Fruit fly (Drosophila melanogaster) whole organism, embryonic: Measurements from ENCODE around the gene Mon1.

Experiments
- Ada2b ChIP-seq: fragments of 200-800 bp; sonication (Bioruptor generic); IDR thresholded peaks from 2 replicates; pipeline ENCODE4 v1.3.6; 2022; ENCODE audit warnings: missing biosample characterization, missing genetic modification characterization
- Awh ChIP-seq: fragments of 200-800 bp; sonication (Bioruptor generic); IDR thresholded peaks from 2 replicates; pipeline ENCODE4, ENCODE4 v1.3.6; 2022; ENCODE audit warnings: missing biosample characterization, missing genetic modification characterization
- CG10366 ChIP-seq: fragments of 200-800 bp; sonication (Bioruptor generic); IDR thresholded peaks from 2 replicates; pipeline ENCODE4 v1.3.6; 2022; ENCODE audit warnings: missing biosample characterization, missing genetic modification characterization
- CG11247 ChIP-seq: fragments of 200-800 bp; sonication (Bioruptor generic); IDR thresholded peaks from 2 replicates; pipeline ENCODE4 v1.3.6; 2022; ENCODE audit warnings: missing biosample characterization, missing genetic modification characterization
- CG12391 ChIP-seq: fragments of 200-800 bp; sonication (Bioruptor generic); optimal IDR thresholded peaks from 3 replicates; lab custom pipeline; 2018; ENCODE audit warnings: missing biosample characterization, mild to moderate bottlenecking, missing genetic modification characterization, moderate library complexity
- CG13424 ChIP-seq: fragments of 200-800 bp; sonication (Bioruptor generic); optimal IDR thresholded peaks from 2 replicates; lab custom pipeline; 2019; ENCODE audit warnings: missing biosample characterization, mild to moderate bottlenecking, missing genetic modification characterization, moderate library complexity
- CG14050 ChIP-seq: fragments of 200-800 bp; sonication (Bioruptor generic); IDR thresholded peaks from 3 replicates; pipeline ENCODE4 v1.3.6; 2022; ENCODE audit warnings: missing biosample characterization, missing genetic modification characterization
- CG14667 ChIP-seq: fragments of 200-800 bp; sonication (Bioruptor generic); IDR thresholded peaks from 2 replicates; pipeline ENCODE4 v1.3.6; 2022; ENCODE audit warnings: missing biosample characterization, missing genetic modification characterization
- CG15269 ChIP-seq: fragments of 200-800 bp; sonication (Bioruptor generic); optimal IDR thresholded peaks from 2 replicates; lab custom pipeline; 2018; ENCODE audit warnings: missing biosample characterization, mild to moderate bottlenecking, missing genetic modification characterization, moderate library complexity
- CG18262 ChIP-seq: fragments of 200-800 bp; optimal IDR thresholded peaks from 3 replicates; lab custom pipeline; 2019; ENCODE audit warnings: missing biosample characterization, mild to moderate bottlenecking, missing genetic modification characterization, moderate library complexity
- CG2116 ChIP-seq: fragments of 200-800 bp; sonication (Bioruptor generic); optimal IDR thresholded peaks from 3 replicates; lab custom pipeline; 2018; ENCODE audit warnings: missing biosample characterization, mild to moderate bottlenecking, missing genetic modification characterization
- CG2678 ChIP-seq: fragments of 200-800 bp; sonication (Bioruptor generic); optimal IDR thresholded peaks from 3 replicates; lab custom pipeline; 2019; ENCODE audit warnings: missing biosample characterization, mild to moderate bottlenecking, missing genetic modification characterization, moderate library complexity
- CG2712 ChIP-seq: fragments of 200-800 bp; optimal IDR thresholded peaks from 3 replicates; lab custom pipeline; 2019; ENCODE audit warnings: missing biosample characterization, mild to moderate bottlenecking, missing genetic modification characterization, moderate library complexity
- CG30403 ChIP-seq: fragments of 200-800 bp; sonication (Bioruptor generic); optimal IDR thresholded peaks from 3 replicates; lab custom pipeline; 2016; ENCODE audit warnings: missing biosample characterization, missing genetic modification characterization
- CG43689 ChIP-seq: fragments of 200-800 bp; sonication (Bioruptor generic); IDR thresholded peaks from 2 replicates; pipeline ENCODE4 v1.3.6; 2022; ENCODE audit warnings: missing biosample characterization, missing genetic modification characterization
- CG6689 ChIP-seq: fragments of 200-800 bp; sonication (Bioruptor generic); IDR thresholded peaks from 2 replicates; pipeline ENCODE4 v1.3.6; 2022; ENCODE audit warnings: missing biosample characterization, missing genetic modification characterization
- CG7271 ChIP-seq: fragments of 200-800 bp; sonication (Bioruptor generic); optimal IDR thresholded peaks from 2 replicates; lab custom pipeline; 2018; ENCODE audit warnings: missing biosample characterization, mild to moderate bottlenecking, missing genetic modification characterization, moderate library complexity
- CG8281 ChIP-seq: fragments of 200-800 bp; sonication (Bioruptor generic); optimal IDR thresholded peaks from 2 replicates; lab custom pipeline; 2018; ENCODE audit warnings: missing biosample characterization, mild to moderate bottlenecking, missing genetic modification characterization, moderate library complexity
- Deaf1 ChIP-seq: fragments of 200-800 bp; optimal IDR thresholded peaks from 3 replicates; lab custom pipeline; 2019; ENCODE audit warnings: missing biosample characterization, mild to moderate bottlenecking, missing genetic modification characterization, moderate library complexity
- Dll ChIP-seq: fragments of 200-800 bp; sonication (Bioruptor generic); IDR thresholded peaks from 4 replicates; pipeline ENCODE4 v1.3.6; 2022; ENCODE audit warnings: missing biosample characterization, missing genetic modification characterization; ENCODE audit not compliant: partially characterized antibody
- E2f2 ChIP-seq: fragments of 200-800 bp; sonication (Bioruptor generic); IDR thresholded peaks from 2 replicates; pipeline ENCODE4 v1.3.6; 2022; ENCODE audit warnings: missing biosample characterization, missing genetic modification characterization
- Eip74EF ChIP-seq, 2 experiments: fragments of 200-800 bp in 1 of 2; fragments of >200 bp in 1 of 2; sonication (Bioruptor generic) in 1 of 2; optimal IDR thresholded peaks; 2 replicates each; lab custom pipeline; 2017 to 2019; ENCODE audit warnings: missing biosample characterization in 2 of 2, missing genetic modification characterization in 2 of 2, mild to moderate bottlenecking in 1 of 2, moderate library complexity in 1 of 2
- Gug ChIP-seq: fragments of 200-800 bp; sonication (Bioruptor generic); IDR thresholded peaks from 4 replicates; pipeline ENCODE4 v1.3.6; 2022; ENCODE audit warnings: missing biosample characterization, missing genetic modification characterization
- Hmx ChIP-seq: fragments of 200-800 bp; sonication (Bioruptor generic); optimal IDR thresholded peaks from 2 replicates; lab custom pipeline; 2016; ENCODE audit warnings: missing biosample characterization, missing genetic modification characterization
- NfI ChIP-seq: fragments of 200-800 bp; sonication (Bioruptor generic); optimal IDR thresholded peaks from 3 replicates; lab custom pipeline; 2018; ENCODE audit warnings: missing biosample characterization, mild to moderate bottlenecking, missing genetic modification characterization, moderate library complexity
- Oaz ChIP-seq: fragments of 200-800 bp; sonication (Bioruptor generic); IDR thresholded peaks from 2 replicates; pipeline ENCODE4 v1.3.6; 2022; ENCODE audit warnings: missing biosample characterization, missing genetic modification characterization
- Oli ChIP-seq: fragments of 200-800 bp; sonication (Bioruptor generic); optimal IDR thresholded peaks from 2 replicates; lab custom pipeline; 2018; ENCODE audit warnings: missing biosample characterization, mild to moderate bottlenecking, missing genetic modification characterization, moderate library complexity
- Sox102F ChIP-seq: fragments of 200-800 bp; sonication (Bioruptor generic); optimal IDR thresholded peaks from 2 replicates; lab custom pipeline; 2018; ENCODE audit warnings: missing biosample characterization, mild to moderate bottlenecking, missing genetic modification characterization, moderate library complexity
- Xbp1 ChIP-seq: fragments of 200-800 bp; sonication (Bioruptor generic); optimal IDR thresholded peaks from 3 replicates; lab custom pipeline; 2016; ENCODE audit warnings: missing biosample characterization, mild to moderate bottlenecking, missing genetic modification characterization
- ab ChIP-seq: fragments of 200-800 bp; sonication (Bioruptor generic); optimal IDR thresholded peaks from 2 replicates; lab custom pipeline; 2016; ENCODE audit warnings: missing biosample characterization, missing genetic modification characterization
- ap ChIP-seq: fragments of 200-800 bp; sonication (Bioruptor generic); IDR thresholded peaks from 2 replicates; pipeline ENCODE4 v1.3.6; 2022; ENCODE audit warnings: missing biosample characterization, missing genetic modification characterization
- az2 ChIP-seq: fragments of 200-800 bp; sonication (Bioruptor generic); optimal IDR thresholded peaks from 3 replicates; lab custom pipeline; 2016; ENCODE audit warnings: missing biosample characterization, missing genetic modification characterization
- bowl ChIP-seq: fragments of 200-800 bp; sonication (Bioruptor generic); IDR thresholded peaks from 2 replicates; pipeline ENCODE4 v1.3.6; 2022; ENCODE audit warnings: missing biosample characterization, missing genetic modification characterization
- chn ChIP-seq: fragments of 200-800 bp; sonication (Bioruptor generic); optimal IDR thresholded peaks from 2 replicates; lab custom pipeline; 2016; ENCODE audit warnings: missing biosample characterization, missing genetic modification characterization
- dysf ChIP-seq: fragments of 200-800 bp; sonication (Bioruptor generic); IDR thresholded peaks from 3 replicates; pipeline ENCODE4 v1.3.6; 2022; ENCODE audit warnings: missing biosample characterization, missing genetic modification characterization
- eve ChIP-seq, 2 experiments: fragments of >200 bp; optimal IDR thresholded peaks; 2 replicates each; lab custom pipeline; 2017; ENCODE audit warnings: missing biosample characterization in 2 of 2, missing genetic modification characterization in 2 of 2
- fd3F ChIP-seq: fragments of 200-800 bp; sonication (Bioruptor generic); optimal IDR thresholded peaks from 2 replicates; lab custom pipeline; 2018; ENCODE audit warnings: missing biosample characterization, mild to moderate bottlenecking, missing genetic modification characterization, moderate library complexity
- grau ChIP-seq: fragments of 200-800 bp; optimal IDR thresholded peaks from 3 replicates; lab custom pipeline; 2019; ENCODE audit warnings: missing biosample characterization, mild to moderate bottlenecking, missing genetic modification characterization, moderate library complexity
- pb ChIP-seq: fragments of 200-800 bp; sonication (Bioruptor generic); optimal IDR thresholded peaks from 3 replicates; lab custom pipeline; 2016; ENCODE audit warnings: missing biosample characterization, missing genetic modification characterization
- pfk ChIP-seq: fragments of 200-800 bp; sonication (Bioruptor generic); optimal IDR thresholded peaks from 2 replicates; lab custom pipeline; 2018; ENCODE audit warnings: missing biosample characterization, mild to moderate bottlenecking, missing genetic modification characterization, moderate library complexity
- psq ChIP-seq: fragments of 200-800 bp; sonication (Bioruptor generic); optimal IDR thresholded peaks from 2 replicates; lab custom pipeline; 2017; ENCODE audit warnings: missing biosample characterization, missing genetic modification characterization
- row ChIP-seq: fragments of 200-800 bp; sonication (Bioruptor generic); IDR thresholded peaks from 3 replicates; pipeline ENCODE4 v1.3.6; 2022; ENCODE audit warnings: missing biosample characterization, missing genetic modification characterization
- sens ChIP-seq: fragments of 200-800 bp; sonication (Bioruptor generic); peaks from one replicate; lab custom pipeline; 2016; ENCODE audit warnings: missing biosample characterization, missing genetic modification characterization
- seq ChIP-seq: fragments of 200-800 bp; sonication (Bioruptor generic); IDR thresholded peaks from 2 replicates; pipeline ENCODE4 v1.3.6; 2022; ENCODE audit warnings: missing biosample characterization, missing genetic modification characterization
- sisA ChIP-seq: fragments of 200-800 bp; sonication (Bioruptor generic); IDR thresholded peaks from 2 replicates; pipeline ENCODE4 v1.3.6; 2022; ENCODE audit warnings: missing biosample characterization, missing genetic modification characterization
- tap ChIP-seq: fragments of 200-800 bp; optimal IDR thresholded peaks from 3 replicates; lab custom pipeline; 2019; ENCODE audit warnings: missing biosample characterization, mild to moderate bottlenecking, missing genetic modification characterization, moderate library complexity
- tgo ChIP-seq: fragments of 200-800 bp; sonication (Bioruptor generic); IDR thresholded peaks from 3 replicates; pipeline ENCODE4 v1.3.6; 2022; ENCODE audit warnings: missing biosample characterization, missing genetic modification characterization
- wdn ChIP-seq: fragments of 200-800 bp; sonication (Bioruptor generic); IDR thresholded peaks from 2 replicates; pipeline ENCODE4 v1.3.6; 2022; ENCODE audit warnings: missing biosample characterization, missing genetic modification characterization
- yki ChIP-seq: fragments of >200 bp; optimal IDR thresholded peaks from 3 replicates; lab custom pipeline; 2018

Mon1 gene

DNA sequence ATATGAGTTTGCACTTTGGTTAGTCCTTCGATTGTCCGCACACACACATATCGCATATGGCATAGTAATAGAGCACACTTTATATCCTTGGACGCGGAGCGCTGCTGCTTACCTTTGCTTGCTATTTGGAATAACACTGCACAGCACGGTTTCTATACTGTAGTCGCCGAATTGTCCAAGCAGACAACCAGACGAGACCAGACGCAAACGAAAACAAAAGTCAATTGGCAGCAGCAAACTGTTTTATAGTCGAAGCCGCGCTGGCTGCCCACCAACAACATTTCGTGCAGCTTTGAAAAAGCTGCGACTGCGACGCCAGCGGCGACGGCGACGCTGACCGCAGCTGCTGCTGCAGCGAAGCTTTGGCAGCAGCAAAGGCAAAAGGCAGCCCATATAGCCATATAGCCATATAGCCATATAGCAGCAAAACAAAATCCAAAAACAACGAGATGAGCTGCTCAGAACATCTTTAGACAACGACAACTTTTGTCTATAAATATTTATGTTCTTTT lies 48.7 kb upstream of the Mon1 start, which contains the start of gene slf (continued):
- TF ChIP-seq Hmx (GFP tag; lab: Kevin White, UChicago) (no peak), CG10366 (no peak)

- TF ChIP-seq tgo (GFP tag; lab: Robert Waterston, UW): peak; percentile 64; the same call in 2 of the 3 replicates
- peak; percentile 61 for TF ChIP-seq Sox102F (GFP tag; lab: Kevin White, UChicago)
- TF ChIP-seq CG14667: 0 out of 2 replicates have a peak, but pooled peaks have one; percentile 9
- 0 out of 2 replicates have a peak, but pooled peaks have one; percentile 27 for TF ChIP-seq Awh (GFP tag; lab: Robert Waterston, UW)
- TF ChIP-seq CG2678: peak; percentile 10
- no peak for TF ChIP-seq CG8281 (tag; lab: Kevin White, UChicago)
- TF ChIP-seq CG18262: peak; percentile 2
- peak; percentile 42; the same call in 1 of the 2 replicates for TF ChIP-seq bowl (GFP tag; lab: Robert Waterston, UW)
- no peak for TF ChIP-seq CG7271 (tag; lab: Kevin White, UChicago)
- TF ChIP-seq CG30403: peak; percentile 14
- peak; percentile 1 for TF ChIP-seq CG12391 (tag; lab: Kevin White, UChicago)
- TF ChIP-seq Ada2b (GFP tag; lab: Robert Waterston, UW): peak; percentile 60; the same call in 1 of the 2 replicates
- 0 out of 2 replicates have a peak, but pooled peaks have one; percentile 27 for TF ChIP-seq seq (GFP tag; lab: Robert Waterston, UW)
- TF ChIP-seq yki: no peak
- peak; percentile 12; the same call in 1 of the 2 replicates for TF ChIP-seq E2f2
- peak; percentile 56; the same call in 2 of the 3 replicates for TF ChIP-seq dysf (GFP tag; lab: Robert Waterston, UW)
- TF ChIP-seq fd3F: peak; percentile 20
- no peak for TF ChIP-seq eve (GFP tag; optimal IDR thresholded peaks at IDR 0.05; lab: Kevin White, UChicago)
- no peak for TF ChIP-seq pb (GFP tag; lab: Kevin White, UChicago)
- TF ChIP-seq sisA (GFP tag; lab: Robert Waterston, UW): peak; percentile 33; the same call in 1 of the 2 replicates
- TF ChIP-seq CG2116 (GFP tag; lab: Kevin White, UChicago): no peak
- TF ChIP-seq CG43689 (GFP tag; lab: Robert Waterston, UW): 0 out of 2 replicates have a peak, but pooled peaks have one; percentile 5
- TF ChIP-seq grau: peak; percentile 33
- TF ChIP-seq Oaz (GFP tag; lab: Robert Waterston, UW): peak; percentile 37; the same call in 1 of the 2 replicates
- no peak for TF ChIP-seq chn (GFP tag; lab: Kevin White, UChicago)
- TF ChIP-seq Dll: no peak
- TF ChIP-seq row (GFP tag; lab: Robert Waterston, UW): peak; percentile 45; the same call in 2 of the 3 replicates
- TF ChIP-seq wdn (GFP tag; lab: Robert Waterston, UW): no peak
- peak in 1 of 2 experiments; percentile 11 for TF ChIP-seq Eip74EF (GFP tag; optimal IDR thresholded peaks at IDR 0.05; lab: Kevin White, UChicago)
- no peak for TF ChIP-seq ab (GFP tag; lab: Kevin White, UChicago)
- no peak for TF ChIP-seq pfk (GFP tag; lab: Kevin White, UChicago)
- TF ChIP-seq sens (GFP tag; lab: Kevin White, UChicago): peak; percentile 55
- 0 out of 2 replicates have a peak, but pooled peaks have one; percentile 29 for TF ChIP-seq ap
- peak; percentile 13 for TF ChIP-seq CG2712 (tag; lab: Kevin White, UChicago)
- TF ChIP-seq NfI (GFP tag; lab: Kevin White, UChicago): peak; percentile 32
- TF ChIP-seq Xbp1: peak; percentile 15
- TF ChIP-seq az2 (GFP tag; lab: Kevin White, UChicago): peak; percentile 19
- peak; percentile 9 for TF ChIP-seq CG13424 (tag; lab: Kevin White, UChicago)
- peak; percentile 51; the same call in 2 of the 3 replicates for TF ChIP-seq CG14050 (GFP tag; lab: Robert Waterston, UW)
- TF ChIP-seq Deaf1 (tag; lab: Kevin White, UChicago): no peak
- TF ChIP-seq CG11247: 0 out of 2 replicates have a peak, but pooled peaks have one; percentile 31
- TF ChIP-seq psq (GFP tag; lab: Kevin White, UChicago): no peak
- TF ChIP-seq Gug: no peak
- peak; percentile 43 for TF ChIP-seq Oli
- TF ChIP-seq tap (tag; lab: Kevin White, UChicago): peak; percentile 15
- 0 out of 2 replicates have a peak, but pooled peaks have one; percentile 23 for TF ChIP-seq CG6689 (GFP tag; lab: Robert Waterston, UW)
- TF ChIP-seq CG15269: peak; percentile 49
Observed at dm6 chr2L:4806109-4806508, 44.3 kb upstream of the Mon1 start.
